Worm (Caenorhabditis elegans): ENCODE data around the gene srbc-68.

DNA sequence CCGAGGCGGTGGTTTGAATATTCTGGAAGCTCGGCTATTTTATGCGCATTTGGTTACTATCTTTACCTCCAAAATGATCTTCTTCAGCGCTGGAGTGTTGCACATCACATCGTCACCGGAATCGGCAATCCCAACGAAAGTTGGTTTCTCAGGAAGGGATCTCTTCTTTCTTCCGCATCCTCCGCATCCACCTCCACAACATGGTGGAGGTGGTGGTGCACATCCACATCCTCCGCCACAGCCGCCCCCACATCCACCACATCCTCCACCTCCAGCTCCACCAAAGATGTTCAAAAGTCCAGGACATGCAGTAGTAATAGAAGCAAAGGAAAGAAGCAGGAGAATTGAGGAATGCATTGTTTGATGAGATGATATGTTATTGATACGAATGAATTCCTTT, 11.0 kb upstream of the srbc-68 start, which contains the start of gene grl-31:
- TF ChIP-seq nhr-25 (tag; optimal IDR thresholded peaks at IDR 0.05): no peak
- TF ChIP-seq fos-1 (tag; optimal IDR thresholded peaks at IDR 0.05): no peak
- no peak for TF ChIP-seq lin-39 (tag; optimal IDR thresholded peaks at IDR 0.05)

Measured in whole organism, L3 larva.